Worm (Caenorhabditis elegans) whole organism, midembryonic: ENCODE data around the gene clpr-2.

Experiments used
- T22C8.4 ChIP-seq: fragments of 200-800 bp; sonication (Bioruptor generic); IDR thresholded peaks from 2 replicates; pipeline ENCODE4 v1.3.6; 2022; ENCODE audit warnings: missing genetic modification characterization, missing compliant biosample characterization
- cog-1 ChIP-seq: sonication (generic microtip); optimal IDR thresholded peaks from 2 replicates; lab custom pipeline; 2016; ENCODE audit warnings: missing genetic modification characterization, missing compliant biosample characterization
- flt-1 ChIP-seq: fragments of 200-800 bp; sonication (Bioruptor generic); IDR thresholded peaks from 2 replicates; pipeline ENCODE4 v1.3.6; 2022; ENCODE audit warnings: missing genetic modification characterization, missing compliant biosample characterization
- klf-2 ChIP-seq: fragments of 200-800 bp; sonication (Bioruptor generic); conservative IDR thresholded peaks from 2 replicates; pipeline ENCODE4 v1.3.6; 2022; ENCODE audit warnings: missing genetic modification reagents, missing genetic modification characterization, missing compliant biosample characterization
- med-1 ChIP-seq: sonication (generic microtip); optimal IDR thresholded peaks from 2 replicates; lab custom pipeline; 2017; ENCODE audit warnings: missing genetic modification characterization, mild to moderate bottlenecking, missing compliant biosample characterization, antibody characterized with exemption, missing genetic modification reagents; ENCODE audit not compliant: insufficient read depth
- ref-1 ChIP-seq: fragments of 200-800 bp; sonication (Bioruptor generic); conservative IDR thresholded peaks from 2 replicates; pipeline ENCODE4 v1.3.6; 2022; ENCODE audit warnings: missing genetic modification reagents, missing genetic modification characterization, missing compliant biosample characterization
- tab-1 ChIP-seq: fragments of 200-800 bp; sonication (Bioruptor generic); IDR thresholded peaks from 2 replicates; pipeline ENCODE4 v1.3.6; 2022; ENCODE audit warnings: missing genetic modification characterization, missing compliant biosample characterization
- ztf-23 ChIP-seq: fragments of 200-800 bp; sonication (Bioruptor generic); IDR thresholded peaks from 2 replicates; pipeline ENCODE4 v1.3.6; 2022; ENCODE audit warnings: missing genetic modification reagents, missing genetic modification characterization, missing compliant biosample characterization
- ztf-29 ChIP-seq: fragments of 200-800 bp; sonication (Bioruptor generic); IDR thresholded peaks from 2 replicates; pipeline ENCODE4 v1.3.6; 2022; ENCODE audit warnings: missing genetic modification reagents, missing genetic modification characterization, missing compliant biosample characterization

Gene clpr-2

ce11 chrII:1306036-1306435, 47.3 kb downstream of the clpr-2 start, which contains the start of gene emc-2:
emc-2 (minus strand) TSS chrII:1306136.
- TF ChIP-seq ztf-23 (GFP tag; lab: Robert Waterston, UW) = no peak
- no peak for TF ChIP-seq ref-1 (GFP tag; lab: Robert Waterston, UW)
- TF ChIP-seq klf-2 (GFP tag; lab: Robert Waterston, UW) = no peak
- 0 out of 2 replicates have a peak, but pooled peaks have one; percentile 32 for TF ChIP-seq T22C8.4 (GFP tag; lab: Robert Waterston, UW)
- TF ChIP-seq flt-1 (GFP tag; lab: Robert Waterston, UW) = no peak
- no peak for TF ChIP-seq tab-1 (GFP tag; lab: Robert Waterston, UW)

ce11 chrII:1306550-1306949, 47.8 kb downstream of the clpr-2 start:
- no peak for TF ChIP-seq ztf-23 (GFP tag; lab: Robert Waterston, UW)
- no peak for TF ChIP-seq med-1 (GFP tag; lab: Kevin White, UChicago)
- TF ChIP-seq T22C8.4 (GFP tag; lab: Robert Waterston, UW) = no peak
- no peak for TF ChIP-seq tab-1 (GFP tag; lab: Robert Waterston, UW)
- no peak for TF ChIP-seq ref-1 (GFP tag; lab: Robert Waterston, UW)
- no peak for TF ChIP-seq flt-1 (GFP tag; lab: Robert Waterston, UW)
- no peak for TF ChIP-seq ztf-29
- no peak for TF ChIP-seq klf-2 (GFP tag; lab: Robert Waterston, UW)
- no peak for TF ChIP-seq cog-1 (tag; lab: Kevin White, UChicago)

DNA sequence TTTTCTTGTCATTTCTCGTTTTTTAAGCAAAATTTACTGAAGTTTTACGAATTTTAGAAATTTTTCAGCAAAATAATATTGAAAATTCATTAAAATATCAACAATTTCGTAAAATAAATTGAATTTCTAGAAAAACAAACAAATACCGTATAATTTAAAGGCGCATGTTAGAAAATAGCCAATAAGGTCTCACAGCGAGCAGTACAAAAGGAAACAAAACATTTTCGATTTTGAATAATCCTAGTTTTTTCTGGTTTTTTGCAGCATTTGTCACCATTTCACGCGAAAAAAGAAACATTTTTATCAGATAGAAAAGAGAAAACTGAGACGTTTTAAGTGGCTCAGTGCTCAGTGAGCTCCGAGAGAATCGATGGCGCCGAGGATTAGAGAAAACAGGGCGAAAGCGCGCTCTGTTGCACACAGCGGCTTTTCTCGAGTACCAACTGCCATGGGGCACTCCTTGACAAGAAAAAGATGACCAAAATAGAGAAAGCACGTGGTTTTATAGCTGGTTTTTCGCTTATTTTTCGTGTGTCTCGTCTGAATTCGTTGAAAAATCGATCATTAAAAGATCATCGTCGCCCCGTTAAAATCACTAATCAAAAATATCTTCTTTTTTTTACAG, 51.3 kb downstream of the clpr-2 start, which contains the start of the genes alh-6 and fcho-1:
Gene alh-6, minus strand, starts transcription at position 242 of the 625 bp plus-strand sequence.
Gene fcho-1, plus strand, starts transcription at position 624 of the 625 bp plus-strand sequence.
- TF ChIP-seq klf-2 (GFP tag; lab: Robert Waterston, UW) = no peak
- no peak for TF ChIP-seq ztf-29
- no peak for TF ChIP-seq med-1 (GFP tag; lab: Kevin White, UChicago)
- no peak for TF ChIP-seq cog-1 (tag; lab: Kevin White, UChicago)
- no peak for TF ChIP-seq flt-1 (GFP tag; lab: Robert Waterston, UW)
- no peak for TF ChIP-seq T22C8.4 (GFP tag; lab: Robert Waterston, UW)
- no peak for TF ChIP-seq ref-1 (GFP tag; lab: Robert Waterston, UW)
- no peak for TF ChIP-seq ztf-23 (GFP tag; lab: Robert Waterston, UW)
- TF ChIP-seq tab-1 (GFP tag; lab: Robert Waterston, UW) = no peak
